Worm (Caenorhabditis elegans): Measurements from ENCODE around the gene cdc-25.2.

DNA sequence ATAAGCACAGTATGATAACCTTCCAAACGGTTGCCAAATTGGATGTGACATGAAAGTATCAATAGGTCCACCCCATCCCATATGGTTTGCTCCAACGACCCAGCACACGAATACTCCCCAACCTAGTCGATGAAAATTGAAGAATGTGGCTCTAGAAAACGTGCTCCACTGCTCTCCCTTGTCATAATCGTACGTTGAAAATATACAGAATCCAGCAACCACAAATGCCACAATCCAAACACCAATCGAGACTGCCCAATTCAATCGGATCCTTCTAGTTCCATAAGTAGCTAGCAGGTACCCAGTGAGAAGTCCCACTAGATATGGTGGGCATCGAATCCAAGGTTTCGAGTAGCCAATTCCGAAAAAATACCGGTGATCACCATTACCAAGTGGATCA is 28.0 kb upstream of the cdc-25.2 start:
- no peak for TF ChIP-seq nhr-11 (tag; optimal IDR thresholded peaks at IDR 0.05)
- no peak for TF ChIP-seq fos-1 (tag; optimal IDR thresholded peaks at IDR 0.05)
- TF ChIP-seq daf-12 (tag; optimal IDR thresholded peaks at IDR 0.05): no peak
